Worm (Caenorhabditis elegans): ENCODE measurements around the gene ZK666.2.
A peak's percentile ranks its signal among the peaks of the same experiment; 100 is the strongest.

DNA sequence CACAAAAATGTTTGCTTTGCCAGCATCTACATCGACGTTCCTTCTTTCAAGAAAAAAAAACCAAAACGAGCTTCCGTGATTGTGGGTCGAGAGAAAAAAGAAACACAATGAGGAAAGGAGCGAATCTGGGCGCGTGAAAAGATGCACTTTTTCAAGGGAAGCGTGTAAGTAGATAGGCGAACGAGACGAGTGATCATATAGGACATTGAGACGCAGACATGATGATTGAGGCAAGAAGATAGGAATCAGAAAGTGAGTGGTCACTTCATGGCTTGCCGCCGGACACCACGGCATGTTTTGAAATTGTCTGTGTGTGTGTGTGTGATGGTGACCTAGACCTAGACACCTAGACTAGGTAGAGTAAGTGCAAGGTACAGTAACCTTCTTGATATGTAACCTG lies 29.9 kb upstream of the ZK666.2 start:
- TF ChIP-seq elt-1 (tag; optimal IDR thresholded peaks at IDR 0.05) (no peak), lin-39 (tag; optimal IDR thresholded peaks at IDR 0.05) (no peak), ama-1 (optimal IDR thresholded peaks at IDR 0.05) (no peak), nhr-21 (tag; optimal IDR thresholded peaks at IDR 0.05) (peak; percentile 75), ztf-11 (tag; optimal IDR thresholded peaks at IDR 0.05) (no peak), lin-13 (GFP tag; optimal IDR thresholded peaks at IDR 0.05) (peak; percentile 25), snpc-4 (tag; optimal IDR thresholded peaks at IDR 0.05) (no peak)
